Fruit fly (Drosophila melanogaster) whole organism, embryonic: ENCODE results near the gene CoRest.

ENCODE experiments used
- CG3163 ChIP-seq: fragments of 200-800 bp; sonication (Bioruptor generic); optimal IDR thresholded peaks from 3 replicates; lab custom pipeline; 2016; ENCODE audit warnings: missing biosample characterization, missing genetic modification characterization
- Dll ChIP-seq: fragments of 200-800 bp; sonication (Bioruptor generic); IDR thresholded peaks from 4 replicates; pipeline ENCODE4 v1.3.6; 2022; ENCODE audit warnings: missing biosample characterization, missing genetic modification characterization; ENCODE audit not compliant: partially characterized antibody
- Doc3 ChIP-seq: fragments of 200-800 bp; sonication (Bioruptor generic); IDR thresholded peaks from 3 replicates; pipeline ENCODE4 v1.3.6; 2022; ENCODE audit warnings: missing biosample characterization, missing genetic modification characterization; ENCODE audit not compliant: partially characterized antibody
- Jarid2 ChIP-seq: fragments of 200-800 bp; sonication (Bioruptor generic); optimal IDR thresholded peaks from 3 replicates; lab custom pipeline; 2017; ENCODE audit warnings: mild to moderate bottlenecking, missing biosample characterization, missing genetic modification reagents, missing genetic modification characterization
- Poxn ChIP-seq: fragments of 200-800 bp; sonication (Bioruptor generic); IDR thresholded peaks from 2 replicates; pipeline ENCODE4 v1.3.6; 2022; ENCODE audit warnings: missing biosample characterization, missing genetic modification characterization
- Xrp1 ChIP-seq: fragments of 200-800 bp; sonication (Bioruptor generic); IDR thresholded peaks from 2 replicates; pipeline ENCODE4 v1.3.6; 2022; ENCODE audit warnings: missing biosample characterization, missing genetic modification characterization
- fru ChIP-seq: fragments of >200 bp; optimal IDR thresholded peaks from 2 replicates; lab custom pipeline; 2017

- TF ChIP-seq Poxn (no peak), Dll (no peak), CG3163 (GFP tag; lab: Kevin White, UChicago) (no peak), fru (lab: Kevin White, UChicago) (no peak), Jarid2 (no peak), Doc3 (no peak), Xrp1 (GFP tag; lab: Robert Waterston, UW) (no peak)
Observed at dm6 chrX:19520888-19521287, 841 bp upstream of the CoRest start.
